Worm (Caenorhabditis elegans): ENCODE results near the gene C39D10.5.

C39D10.5 gene

ce11 chrX:7900180-7900579 lies 8.0 kb upstream of the C39D10.5 start:
- TF ChIP-seq fkh-8 (tag; optimal IDR thresholded peaks at IDR 0.05) (peak; percentile 56), lin-14 (GFP tag; optimal IDR thresholded peaks at IDR 0.05) (peak; percentile 15), mep-1 (tag; optimal IDR thresholded peaks at IDR 0.05) (no peak), nhr-71 (tag; optimal IDR thresholded peaks at IDR 0.05) (peak; percentile 17), lir-3 (tag; optimal IDR thresholded peaks at IDR 0.05; ENCODE audit: poor library complexity) (no peak), egl-13 (tag; optimal IDR thresholded peaks at IDR 0.05) (peak; percentile 9), pag-3 (tag; optimal IDR thresholded peaks at IDR 0.05; ENCODE audit: borderline replicate concordance, insufficient read depth) (no peak), snpc-4 (tag; optimal IDR thresholded peaks at IDR 0.05) (no peak), nhr-11 (tag; optimal IDR thresholded peaks at IDR 0.05) (no peak), dsc-1 (tag; optimal IDR thresholded peaks at IDR 0.05) (peak; percentile 86), lin-15B (tag; optimal IDR thresholded peaks at IDR 0.05) (no peak)

DNA sequence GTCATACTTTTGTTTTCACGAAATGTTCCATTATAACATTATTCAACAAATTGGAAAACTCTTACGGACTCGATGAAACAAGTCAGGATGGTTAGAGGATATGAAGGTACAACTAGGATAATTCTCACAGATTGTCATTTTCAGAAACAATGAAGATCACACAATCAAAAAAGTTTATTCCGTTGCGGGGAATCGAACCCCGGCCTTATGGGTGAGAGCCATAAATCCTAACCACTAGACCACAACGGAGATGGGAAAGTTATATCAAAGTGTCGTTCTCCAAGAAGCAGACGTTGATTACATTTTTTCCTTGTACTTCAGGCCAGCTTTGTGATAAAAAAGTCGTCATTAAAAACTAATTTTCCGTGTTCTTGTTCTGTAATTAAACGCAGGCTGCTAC lies 5.9 kb upstream of the C39D10.5 start:
- TF ChIP-seq efl-1 (optimal IDR thresholded peaks at IDR 0.05), result no peak
- TF ChIP-seq efl-1 (GFP tag; optimal IDR thresholded peaks at IDR 0.05 in 1 of 2), result peak in 1 of 2 experiments; percentile 89
- TF ChIP-seq nhr-90 (tag; optimal IDR thresholded peaks at IDR 0.05; ENCODE audit: poor library complexity), result no peak

- TF ChIP-seq nhr-12 (tag; optimal IDR thresholded peaks at IDR 0.05) (no peak), C04F5.9 (tag; optimal IDR thresholded peaks at IDR 0.05) (no peak), vab-15 (tag; optimal IDR thresholded peaks at IDR 0.05) (no peak), nhr-237 (tag; optimal IDR thresholded peaks at IDR 0.05) (no peak), nhr-84 (tag; optimal IDR thresholded peaks at IDR 0.05) (no peak)
These were observed 5.5 kb upstream of the C39D10.5 start, which contains the start of gene latd-1 for ce11 chrX:7897690-7898089. Gene latd-1 (minus strand): TSS chrX:7897790.

DNA sequence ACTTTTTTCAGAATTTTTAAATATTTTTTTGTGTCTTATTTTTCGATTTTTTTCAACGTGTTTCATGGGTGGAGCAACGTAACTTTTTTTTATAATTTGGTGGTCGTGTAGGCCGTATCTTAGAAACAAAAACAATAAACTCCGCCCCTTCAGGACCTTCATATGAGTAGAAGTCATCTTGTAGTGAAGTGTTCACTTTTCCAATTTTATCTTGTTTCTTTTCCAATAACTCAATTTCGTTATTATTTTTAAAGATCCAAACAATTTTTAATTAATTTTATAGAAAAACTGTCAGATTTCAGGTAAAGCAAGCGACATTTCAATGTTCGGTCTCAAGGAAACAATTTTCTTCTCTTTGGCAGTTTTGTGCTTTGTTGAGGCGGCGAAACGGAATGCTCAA lies 3.3 kb downstream of the C39D10.5 start, which contains the start of gene C39D10.2:
TSS of gene C39D10.2 (plus strand) at position 301 of the 400 bp plus-strand sequence.
- TF ChIP-seq unc-30 (tag; optimal IDR thresholded peaks at IDR 0.05), result no peak

- peak; percentile 99 for TF ChIP-seq hlh-4 (tag; optimal IDR thresholded peaks at IDR 0.05)
- TF ChIP-seq nhr-47 (tag; optimal IDR thresholded peaks at IDR 0.05), result peak; percentile 42
- no peak for TF ChIP-seq isw-1 (GFP tag; IDR thresholded peaks at IDR 0.05)
- peak; percentile 46 for TF ChIP-seq nhr-71 (tag; optimal IDR thresholded peaks at IDR 0.05)
- TF ChIP-seq ceh-63 (GFP tag; optimal IDR thresholded peaks at IDR 0.05), result no peak
- no peak for TF ChIP-seq mab-9 (GFP tag; IDR thresholded peaks at IDR 0.05)
- peak; percentile 35 for TF ChIP-seq fkh-8 (tag; optimal IDR thresholded peaks at IDR 0.05)
These were observed 6.0 kb downstream of the C39D10.5 start for ce11 chrX:7886200-7886599.

- TF ChIP-seq nhr-19 (GFP tag; conservative IDR thresholded peaks at IDR 0.05) (no peak), lin-14 (GFP tag; optimal IDR thresholded peaks at IDR 0.05) (peak; percentile 24)
These were observed 8.2 kb downstream of the C39D10.5 start, which contains the start of gene pcyt-2.2 for ce11 chrX:7883994-7884393. Gene pcyt-2.2 (plus strand): TSS chrX:7884294.

DNA sequence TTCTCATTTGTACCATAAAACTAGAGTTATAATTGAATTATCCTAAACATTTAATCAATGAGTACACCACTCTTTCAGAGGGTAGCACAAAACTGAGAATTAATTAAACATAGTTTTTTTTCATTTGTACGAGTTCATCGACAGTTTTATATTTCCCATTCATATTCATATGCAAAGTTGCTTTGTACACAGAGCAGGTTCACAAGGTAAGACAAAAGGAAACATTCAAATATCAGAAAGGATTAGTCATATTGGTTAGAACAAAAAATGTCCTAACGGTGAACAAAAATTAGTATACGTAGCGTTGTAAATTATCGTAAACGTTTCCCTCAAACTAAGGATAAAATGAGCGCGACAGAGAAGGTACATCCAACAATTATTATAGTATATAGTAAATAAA lies 10.9 kb downstream of the C39D10.5 start:
- no peak for TF ChIP-seq lir-3 (tag; optimal IDR thresholded peaks at IDR 0.05; ENCODE audit: poor library complexity)
- TF ChIP-seq tbx-2 (tag; optimal IDR thresholded peaks at IDR 0.05), result no peak
- TF ChIP-seq mep-1 (tag; optimal IDR thresholded peaks at IDR 0.05), result no peak
- TF ChIP-seq dpl-1 (GFP tag; optimal IDR thresholded peaks at IDR 0.05), result no peak
- TF ChIP-seq ceh-82 (tag; optimal IDR thresholded peaks at IDR 0.05), result no peak
- no peak for TF ChIP-seq ama-1 (optimal IDR thresholded peaks at IDR 0.05)
- no peak for TF ChIP-seq isw-1 (GFP tag; IDR thresholded peaks at IDR 0.05)
- TF ChIP-seq skn-1 (tag; optimal IDR thresholded peaks at IDR 0.05), result no peak
- no peak for TF ChIP-seq lsy-2 (tag; optimal IDR thresholded peaks at IDR 0.05)
- no peak for TF ChIP-seq swsn-7 (tag; optimal IDR thresholded peaks at IDR 0.05)
- TF ChIP-seq pag-3 (tag; optimal IDR thresholded peaks at IDR 0.05; ENCODE audit: borderline replicate concordance, insufficient read depth), result no peak
- no peak for TF ChIP-seq aly-2 (tag; optimal IDR thresholded peaks at IDR 0.05)
- TF ChIP-seq zag-1 (tag; optimal IDR thresholded peaks at IDR 0.05), result no peak
- TF ChIP-seq sox-4 (tag; optimal IDR thresholded peaks at IDR 0.05), result no peak
- no peak for TF ChIP-seq nhr-28 (tag; optimal IDR thresholded peaks at IDR 0.05)
- no peak for TF ChIP-seq blmp-1 (tag; optimal IDR thresholded peaks at IDR 0.05)
- TF ChIP-seq Y116A8C.19 (tag; optimal IDR thresholded peaks at IDR 0.05; ENCODE audit: borderline replicate concordance), result no peak
- TF ChIP-seq hlh-17 (GFP tag; optimal IDR thresholded peaks at IDR 0.05; ENCODE audit: borderline replicate concordance), result no peak
- no peak for TF ChIP-seq unc-30 (tag; optimal IDR thresholded peaks at IDR 0.05)

Data from whole organism, L1 larva.